Fruit fly (Drosophila melanogaster) whole organism, embryonic: Measurements from ENCODE around the gene Pfas.

Source experiments
- CG11504 ChIP-seq: fragments of 200-800 bp; sonication (Bioruptor generic); optimal IDR thresholded peaks from 3 replicates; lab custom pipeline; 2019; ENCODE audit warnings: missing biosample characterization, mild to moderate bottlenecking, missing genetic modification characterization, moderate library complexity
- CG11696 ChIP-seq: fragments of 200-800 bp; sonication (Bioruptor generic); IDR thresholded peaks from 2 replicates; pipeline ENCODE4 v1.3.6; 2022; ENCODE audit warnings: missing biosample characterization, missing genetic modification characterization
- CG12236 ChIP-seq: fragments of 200-800 bp; sonication (Bioruptor generic); optimal IDR thresholded peaks from 2 replicates; lab custom pipeline; 2016; ENCODE audit warnings: missing biosample characterization, missing genetic modification characterization
- CG12769 ChIP-seq: fragments of 200-800 bp; sonication (Bioruptor generic); optimal IDR thresholded peaks from 2 replicates; lab custom pipeline; 2019; ENCODE audit warnings: missing biosample characterization, mild to moderate bottlenecking, missing genetic modification characterization, moderate library complexity
- CG13424 ChIP-seq: fragments of 200-800 bp; sonication (Bioruptor generic); optimal IDR thresholded peaks from 2 replicates; lab custom pipeline; 2019; ENCODE audit warnings: missing biosample characterization, mild to moderate bottlenecking, missing genetic modification characterization, moderate library complexity
- CG14050 ChIP-seq: fragments of 200-800 bp; sonication (Bioruptor generic); IDR thresholded peaks from 3 replicates; pipeline ENCODE4 v1.3.6; 2022; ENCODE audit warnings: missing biosample characterization, missing genetic modification characterization
- CG14710 ChIP-seq: fragments of 200-800 bp; sonication (Bioruptor generic); optimal IDR thresholded peaks from 3 replicates; lab custom pipeline; 2019; ENCODE audit warnings: missing biosample characterization, mild to moderate bottlenecking, missing genetic modification characterization, moderate library complexity
- CG14860 ChIP-seq: fragments of 200-800 bp; sonication (Bioruptor generic); IDR thresholded peaks from 3 replicates; pipeline ENCODE4 v1.3.6; 2022; ENCODE audit warnings: missing biosample characterization, missing genetic modification characterization; ENCODE audit not compliant: partially characterized antibody
- CG14965 ChIP-seq: fragments of 200-800 bp; sonication (Bioruptor generic); optimal IDR thresholded peaks from 2 replicates; lab custom pipeline; 2016; ENCODE audit warnings: missing biosample characterization, missing genetic modification characterization, borderline replicate concordance
- CG16779 ChIP-seq: fragments of 200-800 bp; sonication (Bioruptor generic); IDR thresholded peaks from 2 replicates; pipeline ENCODE4 v1.3.6; 2022; ENCODE audit warnings: missing biosample characterization, missing genetic modification characterization
- CG3163 ChIP-seq: fragments of 200-800 bp; sonication (Bioruptor generic); optimal IDR thresholded peaks from 3 replicates; lab custom pipeline; 2016; ENCODE audit warnings: missing biosample characterization, missing genetic modification characterization
- CG3281 ChIP-seq: fragments of 200-800 bp; sonication (Bioruptor generic); optimal IDR thresholded peaks from 3 replicates; lab custom pipeline; 2017; ENCODE audit warnings: missing biosample characterization, mild to moderate bottlenecking, missing genetic modification characterization
- CG33213 ChIP-seq: fragments of 200-800 bp; sonication (Bioruptor generic); optimal IDR thresholded peaks from 3 replicates; lab custom pipeline; 2016; ENCODE audit warnings: missing biosample characterization, missing genetic modification characterization
- CG43689 ChIP-seq: fragments of 200-800 bp; sonication (Bioruptor generic); IDR thresholded peaks from 2 replicates; pipeline ENCODE4 v1.3.6; 2022; ENCODE audit warnings: missing biosample characterization, missing genetic modification characterization
- CG4730 ChIP-seq: fragments of 200-800 bp; sonication (Bioruptor generic); IDR thresholded peaks from 2 replicates; pipeline ENCODE4 v1.3.6; 2022; ENCODE audit warnings: missing biosample characterization, missing genetic modification characterization
- CG6175 ChIP-seq: fragments of 200-800 bp; sonication (Bioruptor generic); IDR thresholded peaks from 3 replicates; pipeline ENCODE4 v1.3.6; 2022; ENCODE audit warnings: missing biosample characterization, missing genetic modification characterization
- CG6689 ChIP-seq: fragments of 200-800 bp; sonication (Bioruptor generic); IDR thresholded peaks from 2 replicates; pipeline ENCODE4 v1.3.6; 2022; ENCODE audit warnings: missing biosample characterization, missing genetic modification characterization
- CG8359 ChIP-seq: fragments of 200-800 bp; sonication (Bioruptor generic); optimal IDR thresholded peaks from 2 replicates; lab custom pipeline; 2017; ENCODE audit warnings: missing biosample characterization, mild to moderate bottlenecking, missing genetic modification characterization, borderline replicate concordance
- CG8924 ChIP-seq: fragments of 200-800 bp; optimal IDR thresholded peaks from 3 replicates; lab custom pipeline; 2019; ENCODE audit warnings: missing biosample characterization, mild to moderate bottlenecking, missing genetic modification characterization, moderate library complexity
- CG9876 ChIP-seq: fragments of 200-800 bp; sonication (Bioruptor generic); optimal IDR thresholded peaks from 2 replicates; lab custom pipeline; 2016; ENCODE audit warnings: missing biosample characterization, missing genetic modification characterization
- CG9932 ChIP-seq: fragments of 200-800 bp; sonication (Bioruptor generic); IDR thresholded peaks from 2 replicates; pipeline ENCODE4 v1.3.6; 2022; ENCODE audit warnings: missing biosample characterization, missing genetic modification characterization
- CTCF ChIP-seq: fragments of 200-800 bp; sonication (Bioruptor generic); optimal IDR thresholded peaks from 2 replicates; lab custom pipeline; 2017; ENCODE audit warnings: missing biosample characterization, mild to moderate bottlenecking, missing genetic modification characterization, moderate library complexity
- Camta ChIP-seq: fragments of 200-800 bp; sonication (Bioruptor generic); optimal IDR thresholded peaks from 2 replicates; lab custom pipeline; 2016; ENCODE audit warnings: missing biosample characterization, missing genetic modification characterization
- D19A ChIP-seq: fragments of 200-800 bp; optimal IDR thresholded peaks from 3 replicates; lab custom pipeline; 2019; ENCODE audit warnings: missing biosample characterization, mild to moderate bottlenecking, missing genetic modification characterization, moderate library complexity
- Dll ChIP-seq: fragments of 200-800 bp; sonication (Bioruptor generic); IDR thresholded peaks from 4 replicates; pipeline ENCODE4 v1.3.6; 2022; ENCODE audit warnings: missing biosample characterization, missing genetic modification characterization; ENCODE audit not compliant: partially characterized antibody
- Dp ChIP-seq: fragments of 200-800 bp; sonication (Bioruptor generic); optimal IDR thresholded peaks from 2 replicates; lab custom pipeline; 2018; ENCODE audit warnings: missing biosample characterization, mild to moderate bottlenecking, missing genetic modification characterization, moderate library complexity
- HLH54F ChIP-seq: fragments of 200-800 bp; sonication (Bioruptor generic); optimal IDR thresholded peaks from 3 replicates; lab custom pipeline; 2016; ENCODE audit warnings: missing biosample characterization, missing genetic modification characterization
- Hand ChIP-seq: fragments of 200-800 bp; sonication (Bioruptor generic); optimal IDR thresholded peaks from 2 replicates; lab custom pipeline; 2017; ENCODE audit warnings: mild to moderate bottlenecking, missing biosample characterization, missing genetic modification reagents, missing genetic modification characterization
- Rx ChIP-seq: fragments of 200-800 bp; sonication (Bioruptor generic); IDR thresholded peaks from 2 replicates; pipeline ENCODE4 v1.3.6; 2022; ENCODE audit warnings: missing biosample characterization, missing genetic modification characterization
- Ssrp ChIP-seq: fragments of 200-800 bp; sonication (Bioruptor generic); optimal IDR thresholded peaks from 2 replicates; lab custom pipeline; 2018; ENCODE audit warnings: missing biosample characterization, mild to moderate bottlenecking, missing genetic modification characterization, moderate library complexity
- Trl ChIP-seq, 3 experiments: fragments of >200 bp in 2 of 3; fragments of 200-800 bp in 1 of 3; sonication (Bioruptor generic) in 1 of 3; optimal IDR thresholded peaks; 2 replicates in 1 of 3; 3 replicates in 2 of 3; lab custom pipeline; 2016 to 2017; ENCODE audit warnings: missing biosample characterization in 1 of 3, missing genetic modification characterization in 1 of 3
- cwo ChIP-seq: fragments of 200-800 bp; sonication (Bioruptor generic); optimal IDR thresholded peaks from 3 replicates; lab custom pipeline; 2017; ENCODE audit warnings: missing biosample characterization, missing genetic modification characterization, mild to moderate bottlenecking, moderate library complexity, missing genetic modification reagents
- da ChIP-seq: fragments of 200-800 bp; sonication (Bioruptor generic); optimal IDR thresholded peaks from 2 replicates; lab custom pipeline; 2016; ENCODE audit warnings: missing biosample characterization, missing genetic modification characterization
- disco-r ChIP-seq: fragments of 200-800 bp; sonication (Bioruptor generic); optimal IDR thresholded peaks from 2 replicates; lab custom pipeline; 2016; ENCODE audit warnings: missing biosample characterization, missing genetic modification characterization
- ewg ChIP-seq: fragments of 200-800 bp; sonication (Bioruptor generic); optimal IDR thresholded peaks from 3 replicates; lab custom pipeline; 2017; ENCODE audit warnings: mild to moderate bottlenecking, missing biosample characterization, missing genetic modification reagents, missing genetic modification characterization
- fd64A ChIP-seq: fragments of 200-800 bp; sonication (Bioruptor generic); optimal IDR thresholded peaks from 3 replicates; lab custom pipeline; 2018; ENCODE audit warnings: missing biosample characterization, mild to moderate bottlenecking, missing genetic modification characterization
- gfzf ChIP-seq: fragments of 200-800 bp; sonication (Bioruptor generic); optimal IDR thresholded peaks from 2 replicates; lab custom pipeline; 2016; ENCODE audit warnings: missing biosample characterization, mild to moderate bottlenecking, missing genetic modification characterization, moderate library complexity
- hbn ChIP-seq: fragments of 200-800 bp; sonication (Bioruptor generic); IDR thresholded peaks from 2 replicates; pipeline ENCODE4 v1.3.6; 2022; ENCODE audit warnings: missing biosample characterization, missing genetic modification characterization; ENCODE audit not compliant: partially characterized antibody
- hth ChIP-seq: fragments of >200 bp; optimal IDR thresholded peaks from 2 replicates; lab custom pipeline; 2017; ENCODE audit warnings: inconsistent platforms
- maf-S ChIP-seq: fragments of 200-800 bp; sonication (Bioruptor generic); optimal IDR thresholded peaks from 2 replicates; lab custom pipeline; 2016; ENCODE audit warnings: missing biosample characterization, missing genetic modification characterization
- org-1 ChIP-seq: fragments of 200-800 bp; sonication (Bioruptor generic); optimal IDR thresholded peaks from 2 replicates; lab custom pipeline; 2017; ENCODE audit warnings: missing biosample characterization, missing genetic modification characterization
- otp ChIP-seq: fragments of 200-800 bp; sonication (Bioruptor generic); IDR thresholded peaks from 3 replicates; pipeline ENCODE4, ENCODE4 v1.3.6; 2022; ENCODE audit warnings: missing biosample characterization, missing genetic modification characterization
- pan ChIP-seq, 4 experiments: fragments of >200 bp in 3 of 4; fragments of 200-800 bp in 1 of 4; sonication (Bioruptor generic) in 1 of 4; optimal IDR thresholded peaks in 3 of 4; IDR thresholded peaks in 1 of 4; 2 replicates each; pipeline versions ENCODE4 v1.3.6 to Lab custom; 2017 to 2022; ENCODE audit warnings: missing biosample characterization in 2 of 4, missing genetic modification characterization in 2 of 4, mixed read lengths in 1 of 4
- peb ChIP-seq: fragments of 200-800 bp; sonication (Bioruptor generic); IDR thresholded peaks from 2 replicates; pipeline ENCODE4 v1.3.6; 2022; ENCODE audit warnings: missing biosample characterization, missing genetic modification characterization
- schlank ChIP-seq: fragments of 200-800 bp; sonication (Bioruptor generic); optimal IDR thresholded peaks from 2 replicates; lab custom pipeline; 2018; ENCODE audit warnings: missing biosample characterization, mild to moderate bottlenecking, missing genetic modification characterization
- sd ChIP-seq: fragments of 200-800 bp; sonication (Bioruptor generic); optimal IDR thresholded peaks from 3 replicates; lab custom pipeline; 2018; ENCODE audit warnings: missing biosample characterization, mild to moderate bottlenecking, missing genetic modification characterization, moderate library complexity
- shn ChIP-seq: fragments of 200-800 bp; sonication (Bioruptor generic); optimal IDR thresholded peaks from 3 replicates; lab custom pipeline; 2016; ENCODE audit warnings: missing biosample characterization, missing genetic modification characterization
- ttk ChIP-seq: fragments of 200-800 bp; sonication (Bioruptor generic); IDR thresholded peaks from 2 replicates; pipeline ENCODE4 v2.1.2; 2022; ENCODE audit warnings: missing biosample characterization, missing genetic modification characterization
- twi ChIP-seq: fragments of 200-800 bp; optimal IDR thresholded peaks from 2 replicates; lab custom pipeline; 2019; ENCODE audit warnings: missing biosample characterization, mild to moderate bottlenecking, missing genetic modification characterization, moderate library complexity
- zf30C ChIP-seq: fragments of 200-800 bp; sonication (Bioruptor generic); optimal IDR thresholded peaks from 3 replicates; lab custom pipeline; 2018; ENCODE audit warnings: missing biosample characterization, mild to moderate bottlenecking, missing genetic modification characterization

Gene Pfas

dm6 chr2L:6051212-6051621 is 5.4 kb upstream of the Pfas start (continued):
- peak; percentile 96 for TF ChIP-seq org-1
- TF ChIP-seq CG11696 (GFP tag; lab: Robert Waterston, UW) = peak; percentile 88
- peak; percentile 98 for TF ChIP-seq Hand (GFP tag; lab: Kevin White, UChicago)
- TF ChIP-seq CG9876 = peak; percentile 76
- peak; percentile 94 for TF ChIP-seq CG6689 (GFP tag; lab: Robert Waterston, UW)
- TF ChIP-seq hth (lab: Kevin White, UChicago) = no peak
- peak; percentile 86 for TF ChIP-seq peb (GFP tag; lab: Robert Waterston, UW)
- TF ChIP-seq cwo (GFP tag; lab: Kevin White, UChicago) = peak; percentile 94
- no peak for TF ChIP-seq pan (optimal IDR thresholded peaks at IDR 0.05; lab: Kevin White, UChicago)
- peak in 1 of 2 experiments; percentile 94 for TF ChIP-seq pan (GFP tag; optimal IDR thresholded peaks at IDR 0.05 in 1 of 2, IDR thresholded peaks at IDR 0.05 in 1 of 2)
- TF ChIP-seq shn (GFP tag; lab: Kevin White, UChicago) = peak; percentile 79
- no peak for TF ChIP-seq CG12769 (tag; lab: Kevin White, UChicago)
- peak; percentile 96 for TF ChIP-seq fd64A
- TF ChIP-seq CG43689 = peak; percentile 71
- peak; percentile 32 for TF ChIP-seq zf30C (GFP tag; lab: Kevin White, UChicago)
- TF ChIP-seq CG14860 (GFP tag; lab: Robert Waterston, UW) = no peak
- TF ChIP-seq maf-S = peak; percentile 91
- peak; percentile 97 for TF ChIP-seq CG3281 (GFP tag; lab: Kevin White, UChicago)
- peak; percentile 80 for TF ChIP-seq Rx
- peak; percentile 86 for TF ChIP-seq da (GFP tag; lab: Kevin White, UChicago)
- TF ChIP-seq D19A = peak; percentile 95
- peak; percentile 98 for TF ChIP-seq CG13424
- no peak for TF ChIP-seq CG6175 (GFP tag; lab: Robert Waterston, UW)
- TF ChIP-seq disco-r (GFP tag; lab: Kevin White, UChicago) = peak; percentile 87
- peak; percentile 96 for TF ChIP-seq CG33213 (GFP tag; lab: Kevin White, UChicago)
- TF ChIP-seq CG8359 (GFP tag; lab: Kevin White, UChicago) = peak; percentile 88
- TF ChIP-seq Dp (GFP tag; lab: Kevin White, UChicago) = no peak
- TF ChIP-seq CTCF (GFP tag; lab: Kevin White, UChicago) = peak; percentile 52
- TF ChIP-seq Ssrp = peak; percentile 91
- TF ChIP-seq otp (GFP tag; lab: Robert Waterston, UW) = peak; percentile 94
- TF ChIP-seq CG12236 (GFP tag; lab: Kevin White, UChicago) = peak; percentile 92
- peak; percentile 62 for TF ChIP-seq CG14965 (GFP tag; lab: Kevin White, UChicago)
- TF ChIP-seq gfzf = no peak
- TF ChIP-seq ewg (GFP tag; lab: Kevin White, UChicago) = peak; percentile 88
- TF ChIP-seq CG14050 (GFP tag; lab: Robert Waterston, UW) = peak; percentile 96
- TF ChIP-seq CG3163 = peak; percentile 81
- TF ChIP-seq CG4730 (GFP tag; lab: Robert Waterston, UW) = peak; percentile 69
- peak; percentile 98 for TF ChIP-seq CG8924 (tag; lab: Kevin White, UChicago)
- TF ChIP-seq sd (tag; lab: Kevin White, UChicago) = no peak
- peak; percentile 87 for TF ChIP-seq CG9932 (GFP tag; lab: Robert Waterston, UW)
- peak; percentile 93 for TF ChIP-seq HLH54F (GFP tag; lab: Kevin White, UChicago)
- peak; percentile 92 for TF ChIP-seq ttk (GFP tag; lab: Robert Waterston, UW)
- TF ChIP-seq Trl (optimal IDR thresholded peaks at IDR 0.05; lab: Kevin White, UChicago) = peak in 1 of 2 experiments; percentile 6
- TF ChIP-seq Trl (GFP tag; optimal IDR thresholded peaks at IDR 0.05; lab: Kevin White, UChicago) = peak; percentile 97
- peak; percentile 89 for TF ChIP-seq twi (tag; lab: Kevin White, UChicago)
- no peak for TF ChIP-seq Dll (GFP tag; lab: Robert Waterston, UW)
- peak; percentile 95 for TF ChIP-seq Camta
- peak; percentile 94 for TF ChIP-seq CG14710 (tag; lab: Kevin White, UChicago)
- TF ChIP-seq CG16779 (GFP tag; lab: Robert Waterston, UW) = peak; percentile 69; the same call in 1 of the 2 replicates
- TF ChIP-seq CG11504 = peak; percentile 95
- TF ChIP-seq schlank (tag; lab: Kevin White, UChicago) = peak; percentile 95
- TF ChIP-seq hbn (GFP tag; lab: Robert Waterston, UW) = no peak
